Worm (Caenorhabditis elegans) whole organism, L2 larva: ENCODE measurements around the gene T04C9.3.
A peak's percentile ranks its signal among the peaks of the same experiment; 100 is the strongest.

Source experiments
- C34F6.9 ChIP-seq: fragments of 150-350 bp; optimal IDR thresholded peaks from 2 replicates; lab custom pipeline; 2014; ENCODE audit warnings: missing biosample characterization, missing genetic modification characterization
- F13H6.1 ChIP-seq: sonication (generic microtip); optimal IDR thresholded peaks from 2 replicates; lab custom pipeline; 2016; ENCODE audit warnings: missing genetic modification characterization, missing compliant biosample characterization
- R02D3.7 ChIP-seq: fragments of 150-350 bp; optimal IDR thresholded peaks from 2 replicates; lab custom pipeline; 2014; ENCODE audit warnings: missing biosample characterization, missing genetic modification characterization
- Y55F3AM.14 ChIP-seq: fragments of 200-800 bp; sonication (Bioruptor generic); optimal IDR thresholded peaks from 2 replicates; lab custom pipeline; 2018; ENCODE audit warnings: mild to moderate bottlenecking, missing genetic modification characterization, missing compliant biosample characterization
- ZK546.5 ChIP-seq: sonication (generic microtip); optimal IDR thresholded peaks from 2 replicates; lab custom pipeline; 2017; ENCODE audit warnings: missing biosample characterization, missing genetic modification characterization
- alr-1 ChIP-seq: fragments of 150-350 bp; optimal IDR thresholded peaks from 2 replicates; lab custom pipeline; 2014; ENCODE audit warnings: missing biosample characterization, missing genetic modification characterization
- aly-2 ChIP-seq: fragments of 150-350 bp; optimal IDR thresholded peaks from 2 replicates; lab custom pipeline; 2014; ENCODE audit warnings: missing biosample characterization, missing genetic modification characterization
- ama-1 ChIP-seq: fragments of 150-350 bp; optimal IDR thresholded peaks from 2 replicates; lab custom pipeline; 2018; ENCODE audit warnings: inconsistent platforms
- blmp-1 ChIP-seq: sonication (generic microtip); optimal IDR thresholded peaks from 2 replicates; lab custom pipeline; 2017; ENCODE audit warnings: missing genetic modification characterization, mild to moderate bottlenecking, missing compliant biosample characterization, antibody characterized with exemption, moderate library complexity; ENCODE audit not compliant: insufficient read depth
- ceh-16 ChIP-seq: fragments of 150-350 bp; optimal IDR thresholded peaks from 2 replicates; lab custom pipeline; 2014; ENCODE audit warnings: missing biosample characterization, missing genetic modification characterization
- ceh-82 ChIP-seq: fragments of 150-350 bp; optimal IDR thresholded peaks from 2 replicates; lab custom pipeline; 2014; ENCODE audit warnings: missing biosample characterization, missing genetic modification characterization
- crh-2 ChIP-seq: sonication (generic microtip); optimal IDR thresholded peaks from 2 replicates; lab custom pipeline; 2017; ENCODE audit warnings: missing biosample characterization, missing genetic modification characterization
- dmd-4 ChIP-seq: sonication (generic microtip); optimal IDR thresholded peaks from 2 replicates; lab custom pipeline; 2017; ENCODE audit warnings: missing biosample characterization, missing genetic modification characterization
- egl-27 ChIP-seq: sonication (generic microtip); optimal IDR thresholded peaks from 3 replicates; lab custom pipeline; 2017; ENCODE audit warnings: missing biosample characterization, missing genetic modification reagents, missing genetic modification characterization
- elt-1 ChIP-seq: fragments of 150-350 bp; optimal IDR thresholded peaks from 2 replicates; lab custom pipeline; 2014; ENCODE audit warnings: missing biosample characterization, missing genetic modification characterization
- elt-3 ChIP-seq: sonication (generic microtip); optimal IDR thresholded peaks from 2 replicates; lab custom pipeline; 2017; ENCODE audit warnings: missing biosample characterization, missing genetic modification characterization
- gmeb-1 ChIP-seq: fragments of 150-350 bp; optimal IDR thresholded peaks from 2 replicates; lab custom pipeline; 2014; ENCODE audit warnings: missing biosample characterization, missing genetic modification characterization
- lin-11 ChIP-seq: fragments of 150-350 bp; sonication (generic microtip); optimal IDR thresholded peaks from 2 replicates; lab custom pipeline; 2014; ENCODE audit warnings: missing biosample characterization, missing genetic modification characterization, inconsistent platforms, mixed read lengths
- lin-13 ChIP-seq: fragments of 150-350 bp; optimal IDR thresholded peaks from 2 replicates; lab custom pipeline; 2014; ENCODE audit warnings: missing biosample characterization, missing genetic modification reagents, missing genetic modification characterization
- lin-39 ChIP-seq: fragments of 150-350 bp; optimal IDR thresholded peaks from 2 replicates; lab custom pipeline; 2014; ENCODE audit warnings: missing biosample characterization, missing genetic modification reagents, missing genetic modification characterization
- lsy-2 ChIP-seq, 2 experiments: fragments of 150-350 bp in 1 of 2; sonication (generic microtip) in 1 of 2; optimal IDR thresholded peaks; 2 replicates each; lab custom pipeline; 2014 to 2017; ENCODE audit warnings: missing biosample characterization in 2 of 2, missing genetic modification characterization in 2 of 2
- mab-5 ChIP-seq: fragments of 150-350 bp; optimal IDR thresholded peaks from 2 replicates; lab custom pipeline; 2014; ENCODE audit warnings: missing biosample characterization, missing genetic modification characterization
- mbf-1 ChIP-seq: sonication (generic microtip); optimal IDR thresholded peaks from 2 replicates; lab custom pipeline; 2017; ENCODE audit warnings: missing biosample characterization, missing genetic modification characterization
- mdl-1 ChIP-seq, 2 experiments: fragments of 150-350 bp in 1 of 2; sonication (generic microtip) in 1 of 2; optimal IDR thresholded peaks; 2 replicates each; lab custom pipeline; 2017; ENCODE audit warnings: missing biosample characterization in 2 of 2, missing genetic modification characterization in 2 of 2
- nhr-10 ChIP-seq: sonication (generic microtip); optimal IDR thresholded peaks from 2 replicates; lab custom pipeline; 2017; ENCODE audit warnings: missing biosample characterization, missing genetic modification characterization
- nhr-11 ChIP-seq: fragments of 150-350 bp; optimal IDR thresholded peaks from 2 replicates; lab custom pipeline; 2014; ENCODE audit warnings: missing biosample characterization, missing genetic modification characterization
- nhr-129 ChIP-seq: fragments of 150-350 bp; optimal IDR thresholded peaks from 2 replicates; lab custom pipeline; 2014; ENCODE audit warnings: missing biosample characterization, missing genetic modification characterization
- nhr-21 ChIP-seq: fragments of 150-350 bp; optimal IDR thresholded peaks from 2 replicates; lab custom pipeline; 2014; ENCODE audit warnings: missing biosample characterization, missing genetic modification characterization
- nhr-23 ChIP-seq: fragments of 150-350 bp; optimal IDR thresholded peaks from 2 replicates; lab custom pipeline; 2014; ENCODE audit warnings: missing biosample characterization, missing genetic modification reagents, missing genetic modification characterization
- nhr-237 ChIP-seq: fragments of 150-350 bp; optimal IDR thresholded peaks from 2 replicates; lab custom pipeline; 2014; ENCODE audit warnings: missing biosample characterization, missing genetic modification characterization
- nhr-25 ChIP-seq: fragments of 150-350 bp; sonication (generic microtip); optimal IDR thresholded peaks from 3 replicates; lab custom pipeline; 2014; ENCODE audit warnings: missing biosample characterization, missing genetic modification characterization
- nhr-6 ChIP-seq: fragments of 150-350 bp; optimal IDR thresholded peaks from 2 replicates; lab custom pipeline; 2014; ENCODE audit warnings: missing biosample characterization, missing genetic modification characterization
- nhr-77 ChIP-seq: fragments of 150-350 bp; optimal IDR thresholded peaks from 2 replicates; lab custom pipeline; 2014; ENCODE audit warnings: missing biosample characterization, missing genetic modification characterization
- sem-4 ChIP-seq: fragments of 150-350 bp; optimal IDR thresholded peaks from 2 replicates; lab custom pipeline; 2014; ENCODE audit warnings: missing biosample characterization, missing genetic modification reagents, missing genetic modification characterization
- skn-1 ChIP-seq: sonication (generic microtip); optimal IDR thresholded peaks from 2 replicates; lab custom pipeline; 2017; ENCODE audit warnings: missing biosample characterization, missing genetic modification characterization
- sma-3 ChIP-seq: sonication (generic microtip); optimal IDR thresholded peaks from 2 replicates; lab custom pipeline; 2016; ENCODE audit warnings: missing genetic modification reagents, missing genetic modification characterization, missing compliant biosample characterization
- sma-9 ChIP-seq, 2 experiments: fragments of 150-350 bp in 1 of 2; sonication (generic microtip) in 1 of 2; optimal IDR thresholded peaks; 2 replicates each; lab custom pipeline; 2014 to 2016; ENCODE audit warnings: missing genetic modification characterization in 2 of 2, mild to moderate bottlenecking in 1 of 2, missing biosample characterization in 1 of 2, missing compliant biosample characterization in 1 of 2, missing genetic modification reagents in 1 of 2, moderate library complexity in 1 of 2
- snpc-4 ChIP-seq: fragments of 150-350 bp; optimal IDR thresholded peaks from 2 replicates; lab custom pipeline; 2014; ENCODE audit warnings: missing biosample characterization, missing genetic modification characterization
- unc-39 ChIP-seq: fragments of 150-350 bp; optimal IDR thresholded peaks from 2 replicates; lab custom pipeline; 2014; ENCODE audit warnings: missing biosample characterization, missing genetic modification characterization
- unc-55 ChIP-seq: fragments of 150-350 bp; sonication (generic microtip); optimal IDR thresholded peaks from 3 replicates; lab custom pipeline; 2014; ENCODE audit warnings: missing biosample characterization, missing genetic modification reagents, missing genetic modification characterization
- zag-1 ChIP-seq: fragments of 150-350 bp; optimal IDR thresholded peaks from 2 replicates; lab custom pipeline; 2014; ENCODE audit warnings: missing biosample characterization, missing genetic modification characterization
- ztf-1 ChIP-seq: fragments of 200-800 bp; sonication (Bioruptor generic); conservative IDR thresholded peaks from 2 replicates; pipeline ENCODE4 v1.3.6; 2022; ENCODE audit warnings: missing genetic modification characterization, missing compliant biosample characterization
- ztf-11 ChIP-seq: sonication (generic microtip); optimal IDR thresholded peaks from 2 replicates; lab custom pipeline; 2017; ENCODE audit warnings: missing biosample characterization, missing genetic modification characterization
- ztf-4 ChIP-seq: fragments of 150-350 bp; optimal IDR thresholded peaks from 2 replicates; lab custom pipeline; 2014; ENCODE audit warnings: missing biosample characterization, missing genetic modification characterization

Gene T04C9.3

DNA sequence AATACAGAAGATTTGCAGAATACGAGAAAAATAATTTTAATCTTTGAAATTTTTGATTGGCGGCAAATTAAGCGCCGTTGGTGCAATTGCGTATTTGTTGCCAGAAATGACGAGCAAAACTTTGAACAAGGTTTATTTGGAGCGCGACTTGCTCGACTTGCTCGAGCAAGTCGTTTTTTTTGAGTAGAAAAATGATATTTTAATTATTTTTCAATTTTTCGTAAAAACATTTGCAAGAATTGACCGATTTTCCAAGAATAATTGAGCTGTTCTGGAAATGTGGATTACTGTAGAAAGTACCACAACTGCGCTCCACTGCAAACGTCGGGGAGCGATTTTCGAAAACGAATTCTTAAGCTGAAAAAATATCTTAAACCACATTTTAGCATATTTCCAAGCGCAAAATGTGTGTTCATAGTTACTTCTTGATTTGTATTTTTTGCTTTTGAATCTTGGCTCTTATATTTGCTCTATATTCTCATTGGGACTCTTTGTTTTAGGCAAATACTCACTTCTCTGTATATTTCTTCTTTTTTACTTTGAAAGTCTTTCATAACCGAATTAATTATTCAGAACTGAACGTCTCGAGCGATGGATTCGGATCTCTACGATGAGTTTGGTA, 23.7 kb downstream of the T04C9.3 start, which contains the start of the genes gcna-1 and eftu-2 (continued):
- TF ChIP-seq skn-1 (tag; lab: Kevin White, UChicago), result no peak
- TF ChIP-seq nhr-25, result no peak
- TF ChIP-seq sma-9 (GFP tag; optimal IDR thresholded peaks at IDR 0.05; lab: Kevin White, UChicago), result no peak
- no peak for TF ChIP-seq sma-9 (tag; optimal IDR thresholded peaks at IDR 0.05; lab: Kevin White, UChicago)
- no peak for TF ChIP-seq aly-2 (tag; lab: Kevin White, UChicago)
- no peak for TF ChIP-seq elt-3 (tag; lab: Kevin White, UChicago)
- TF ChIP-seq blmp-1 (tag; lab: Kevin White, UChicago), result no peak
- no peak for TF ChIP-seq nhr-23 (tag; lab: Kevin White, UChicago)

DNA sequence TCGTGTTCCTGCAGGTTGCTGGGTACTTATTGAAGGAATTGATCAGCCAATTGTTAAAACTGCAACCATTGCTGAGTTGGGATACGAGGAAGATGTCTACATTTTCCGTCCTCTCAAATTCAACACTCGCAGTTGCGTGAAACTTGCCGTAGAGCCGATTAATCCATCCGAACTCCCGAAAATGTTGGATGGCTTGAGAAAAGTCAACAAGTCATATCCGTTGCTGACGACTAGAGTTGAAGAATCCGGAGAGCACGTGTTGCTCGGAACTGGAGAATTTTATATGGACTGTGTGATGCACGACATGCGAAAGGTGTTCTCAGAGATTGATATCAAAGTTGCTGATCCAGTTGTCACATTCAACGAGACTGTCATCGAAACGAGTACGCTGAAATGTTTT, 25.9 kb downstream of the T04C9.3 start:
- no peak for TF ChIP-seq dmd-4 (tag; lab: Kevin White, UChicago)
- TF ChIP-seq sma-3 (GFP tag; lab: Kevin White, UChicago), result no peak
- no peak for TF ChIP-seq F13H6.1 (tag; lab: Kevin White, UChicago)
- no peak for TF ChIP-seq nhr-10
- no peak for TF ChIP-seq elt-1 (tag; lab: Kevin White, UChicago)
- no peak for TF ChIP-seq sem-4 (tag; lab: Kevin White, UChicago)
- TF ChIP-seq blmp-1 (tag; lab: Kevin White, UChicago), result no peak
- TF ChIP-seq lin-11 (tag; lab: Kevin White, UChicago), result no peak
- no peak for TF ChIP-seq sma-9 (GFP tag; optimal IDR thresholded peaks at IDR 0.05; lab: Kevin White, UChicago)
- TF ChIP-seq sma-9 (tag; optimal IDR thresholded peaks at IDR 0.05; lab: Kevin White, UChicago), result no peak
- TF ChIP-seq ztf-1, result no peak
- TF ChIP-seq gmeb-1 (tag; lab: Kevin White, UChicago), result no peak
- TF ChIP-seq ceh-82 (tag; lab: Kevin White, UChicago), result no peak
- no peak for TF ChIP-seq nhr-11 (tag; lab: Kevin White, UChicago)
- TF ChIP-seq mbf-1 (tag; lab: Kevin White, UChicago), result no peak
- TF ChIP-seq ceh-16 (tag; lab: Kevin White, UChicago), result no peak
- no peak for TF ChIP-seq lin-39 (tag; lab: Kevin White, UChicago)
- no peak for TF ChIP-seq skn-1 (tag; lab: Kevin White, UChicago)

DNA sequence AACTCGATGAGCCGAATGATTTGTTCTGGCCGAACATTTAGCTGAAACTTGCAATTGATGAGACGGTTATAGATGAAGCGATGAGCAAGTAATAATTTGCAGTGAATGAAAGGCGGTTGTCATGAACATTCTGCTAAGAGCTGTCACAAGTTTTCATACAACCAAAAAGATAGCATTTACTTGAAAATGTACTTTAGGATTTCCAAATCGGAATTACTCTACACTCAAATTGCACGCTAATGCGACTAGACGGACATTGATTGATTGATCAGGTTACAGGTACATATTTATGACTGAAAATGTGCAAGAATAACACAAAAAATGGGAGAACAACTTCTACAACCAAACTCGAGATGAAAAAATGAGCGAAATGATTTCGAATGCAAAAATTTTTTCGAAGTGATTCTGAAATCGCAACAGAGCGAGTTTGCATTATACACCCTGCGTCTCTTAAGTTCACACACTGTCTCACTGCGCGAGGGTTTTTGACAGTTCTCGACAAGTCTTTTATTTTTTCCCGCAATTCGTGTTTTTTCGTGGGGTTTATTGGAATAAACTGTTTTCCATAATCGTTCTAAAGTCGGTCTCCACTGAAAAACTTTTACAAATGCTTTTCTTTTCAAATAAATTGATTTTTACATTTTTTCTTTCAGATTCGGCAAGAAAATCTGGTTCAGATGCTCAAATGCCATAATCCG, 34.2 kb downstream of the T04C9.3 start, which contains the start of the genes npp-10 and cyk-3:
Gene npp-10, minus strand, starts transcription at position 51 of the 698 bp plus-strand sequence.
Gene cyk-3, plus strand, starts transcription at position 648 of the 698 bp plus-strand sequence.
- TF ChIP-seq zag-1 (tag; lab: Kevin White, UChicago), result no peak
- peak; percentile 2 for TF ChIP-seq nhr-21 (tag; lab: Kevin White, UChicago)
- TF ChIP-seq Y55F3AM.14 (GFP tag; lab: Kevin White, UChicago), result no peak
- no peak for TF ChIP-seq egl-27 (tag; lab: Kevin White, UChicago)
- TF ChIP-seq ama-1 (lab: Kevin White, UChicago), result no peak
- no peak for TF ChIP-seq nhr-237 (tag; lab: Kevin White, UChicago)
- no peak for TF ChIP-seq elt-1 (tag; lab: Kevin White, UChicago)
- TF ChIP-seq nhr-11 (tag; lab: Kevin White, UChicago), result no peak
- no peak for TF ChIP-seq snpc-4 (tag; lab: Kevin White, UChicago)
- TF ChIP-seq nhr-6, result no peak
- no peak for TF ChIP-seq unc-55 (GFP tag; lab: Kevin White, UChicago)
- TF ChIP-seq lin-39 (tag; lab: Kevin White, UChicago), result no peak
- TF ChIP-seq alr-1 (tag; lab: Kevin White, UChicago), result no peak
- TF ChIP-seq aly-2 (tag; lab: Kevin White, UChicago), result no peak
- TF ChIP-seq lin-11 (tag; lab: Kevin White, UChicago), result peak; percentile 0
- TF ChIP-seq ztf-11, result no peak
- no peak for TF ChIP-seq R02D3.7 (tag; lab: Kevin White, UChicago)
- TF ChIP-seq ztf-4 (tag; lab: Kevin White, UChicago), result no peak
- no peak for TF ChIP-seq lin-13 (GFP tag; lab: Kevin White, UChicago)
- TF ChIP-seq crh-2, result no peak
- no peak for TF ChIP-seq mdl-1 (tag; optimal IDR thresholded peaks at IDR 0.05; lab: Kevin White, UChicago)
- no peak for TF ChIP-seq nhr-23 (tag; lab: Kevin White, UChicago)
- no peak for TF ChIP-seq skn-1 (tag; lab: Kevin White, UChicago)
- TF ChIP-seq unc-39 (tag; lab: Kevin White, UChicago), result no peak
- no peak for TF ChIP-seq ceh-16 (tag; lab: Kevin White, UChicago)
- TF ChIP-seq blmp-1 (tag; lab: Kevin White, UChicago), result no peak
- TF ChIP-seq nhr-77 (tag; lab: Kevin White, UChicago), result no peak
- TF ChIP-seq ZK546.5 (tag; lab: Kevin White, UChicago), result no peak
- no peak for TF ChIP-seq mbf-1 (tag; lab: Kevin White, UChicago)
- peak; percentile 61 for TF ChIP-seq nhr-129 (tag; lab: Kevin White, UChicago)
- peak; percentile 6 for TF ChIP-seq mab-5 (tag; lab: Kevin White, UChicago)
- no peak for TF ChIP-seq F13H6.1 (tag; lab: Kevin White, UChicago)
- no peak for TF ChIP-seq sem-4 (tag; lab: Kevin White, UChicago)
- TF ChIP-seq C34F6.9 (tag; lab: Kevin White, UChicago), result peak; percentile 77
- peak in 1 of 2 experiments; percentile 10 for TF ChIP-seq lsy-2 (tag; optimal IDR thresholded peaks at IDR 0.05; lab: Kevin White, UChicago)
- no peak for TF ChIP-seq ceh-82 (tag; lab: Kevin White, UChicago)
